Worm (Caenorhabditis elegans) whole organism, L4/young adult: Measurements from ENCODE around the gene R02D5.3.
"Not testable (repeated sequence)": the region's sequence is repeated elsewhere in the genome, so short reads cannot be mapped to it uniquely, and the experiment has no call there.

ENCODE experiments used
- W03F9.2 ChIP-seq: fragments of 150-350 bp; optimal IDR thresholded peaks from 2 replicates; lab custom pipeline; 2014; ENCODE audit warnings: missing biosample characterization, missing genetic modification characterization
- dao-5 ChIP-seq: sonication (generic microtip); optimal IDR thresholded peaks from 2 replicates; lab custom pipeline; 2016; ENCODE audit warnings: missing genotype, missing genetic modification characterization, moderate library complexity, missing compliant biosample characterization
- him-1 ChIP-seq: sonication (generic microtip); optimal IDR thresholded peaks from 2 replicates; lab custom pipeline; 2016; ENCODE audit warnings: missing genotype, missing genetic modification reagents, missing genetic modification characterization, missing compliant biosample characterization

Gene R02D5.3

DNA sequence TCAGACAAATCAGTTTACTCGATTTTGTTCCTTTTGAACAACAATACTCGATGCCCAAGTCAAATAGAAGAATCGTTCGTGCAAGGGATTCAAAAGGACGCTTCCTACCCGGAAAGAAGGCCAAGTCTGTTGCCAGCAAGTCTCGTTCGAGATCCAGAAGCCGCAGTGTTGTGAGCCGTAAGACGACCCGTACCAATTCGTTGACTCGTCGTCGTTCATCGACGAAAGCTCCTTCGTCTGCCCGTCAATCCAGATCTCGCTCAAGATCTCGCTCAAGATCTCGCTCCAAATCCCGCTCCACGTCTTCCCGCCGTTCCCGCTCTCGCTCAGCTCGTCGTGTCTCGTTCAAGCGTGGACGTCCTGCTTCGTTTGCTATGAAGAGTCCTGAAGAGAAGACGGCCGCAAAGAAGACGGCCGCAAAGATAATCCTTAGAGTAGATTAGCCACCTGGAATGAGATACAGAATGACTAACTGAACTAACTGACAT lies 22.3 kb upstream of the R02D5.3 start, which contains the start of gene F08H9.2:
TSS of gene F08H9.2 (plus strand) at position 51 of the 488 bp plus-strand sequence.
- TF ChIP-seq him-1 (tag; lab: Kevin White, UChicago), result no peak
- no peak for TF ChIP-seq W03F9.2 (tag; lab: Kevin White, UChicago)
- TF ChIP-seq dao-5 (tag; lab: Kevin White, UChicago), result no peak

DNA sequence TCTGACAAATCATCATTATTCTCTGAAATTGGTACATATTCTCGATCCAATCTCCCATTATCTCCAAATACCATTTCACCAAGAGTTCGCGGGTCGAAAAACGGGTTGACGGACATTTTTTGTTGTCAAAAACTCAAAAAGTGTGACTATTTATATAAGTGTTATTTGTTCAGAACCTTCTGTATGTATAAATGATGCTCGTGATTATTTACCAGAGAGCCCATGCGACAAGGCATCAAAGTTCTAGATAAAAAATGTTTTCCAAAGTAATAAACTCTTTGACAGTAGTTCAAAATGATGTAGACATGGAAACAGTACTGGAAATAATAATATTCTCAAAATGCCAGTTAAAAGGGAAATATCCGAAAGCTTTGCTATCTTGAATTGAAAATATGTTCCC lies 20.3 kb upstream of the R02D5.3 start:
- TF ChIP-seq him-1 (tag; lab: Kevin White, UChicago) (no peak), dao-5 (tag; lab: Kevin White, UChicago) (no peak), W03F9.2 (tag; lab: Kevin White, UChicago) (no peak)

DNA sequence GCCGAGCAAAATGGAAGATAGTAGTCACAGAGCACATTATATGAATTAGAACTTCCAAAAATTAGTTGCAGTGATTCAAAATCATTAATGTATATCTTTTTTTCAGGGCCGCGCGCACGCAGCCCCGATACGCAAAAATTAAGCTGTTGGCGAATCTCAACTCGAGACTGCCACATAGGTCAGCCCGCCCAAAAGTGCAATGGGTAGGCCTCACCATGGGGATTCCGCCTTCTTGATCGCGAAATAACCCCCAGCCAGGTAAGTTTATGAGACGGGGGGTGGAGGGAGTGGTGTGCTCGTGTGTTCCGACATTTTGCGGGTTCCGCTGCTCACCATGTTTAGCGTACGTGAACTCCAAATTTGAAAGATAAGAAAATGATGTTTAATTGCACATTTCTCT lies 19.9 kb upstream of the R02D5.3 start, which contains the start of gene F08H9.3:
TSS of gene F08H9.3 (minus strand) at position 252 of the 400 bp plus-strand sequence.
- TF ChIP-seq W03F9.2, him-1, dao-5 (tag; lab: Kevin White, UChicago): not testable (repeated sequence)

DNA sequence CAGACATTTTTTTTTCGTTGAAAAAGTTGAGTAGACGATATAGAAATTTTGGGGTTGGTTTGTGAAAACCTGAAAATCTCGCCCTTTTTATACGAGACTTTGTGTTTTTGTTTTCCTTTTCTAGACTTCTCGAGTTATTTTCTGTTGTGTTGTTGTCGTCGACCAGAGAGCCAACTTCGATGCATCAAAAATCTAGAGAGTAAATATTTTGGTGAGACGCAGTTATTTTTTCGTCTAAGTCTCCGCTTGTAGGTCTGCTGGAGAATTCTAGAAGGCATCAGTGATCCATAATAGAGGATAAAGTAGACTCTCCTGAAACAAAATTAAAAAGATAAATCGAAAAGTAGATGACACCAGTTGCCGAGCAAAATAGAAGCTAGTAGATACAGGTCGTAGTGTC lies 18.6 kb upstream of the R02D5.3 start, which contains the start of gene F08H9.4:
TSS of gene F08H9.4 (minus strand) at position 61 of the 400 bp plus-strand sequence.
- no peak for TF ChIP-seq W03F9.2 (tag; lab: Kevin White, UChicago)
- TF ChIP-seq dao-5 (tag; lab: Kevin White, UChicago), result no peak
- TF ChIP-seq him-1 (tag; lab: Kevin White, UChicago), result no peak

DNA sequence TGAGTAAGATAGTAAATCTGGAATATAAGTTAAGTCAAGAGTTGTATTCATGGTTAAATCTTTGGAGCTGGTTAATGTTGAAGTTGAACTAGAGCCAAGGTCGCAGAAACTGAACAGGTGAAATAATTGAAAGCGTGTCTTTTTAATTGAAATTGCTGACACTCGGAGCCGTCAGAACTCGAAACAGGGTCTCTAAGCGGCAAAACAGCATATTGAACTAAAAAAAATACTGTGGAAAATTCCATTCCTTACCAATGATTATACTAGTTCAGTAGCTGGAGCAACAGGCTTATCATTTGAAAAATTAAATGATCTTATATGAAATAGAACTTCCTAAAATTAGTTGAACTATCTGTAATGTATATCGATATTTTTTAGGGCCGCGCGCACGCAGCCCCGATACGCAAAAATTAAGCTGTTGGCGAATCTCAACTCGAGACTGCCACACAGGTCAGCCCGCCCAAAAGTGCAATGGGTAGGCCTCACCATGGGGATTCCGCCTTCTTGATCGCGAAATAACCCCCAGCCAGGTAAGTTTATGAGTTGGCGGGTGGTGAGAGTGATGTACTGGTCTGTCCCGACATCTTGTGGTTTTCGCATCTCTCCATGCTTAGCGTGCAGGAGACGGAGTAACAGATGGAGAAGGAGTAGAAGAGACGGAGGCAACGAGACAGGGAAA lies 14.6 kb upstream of the R02D5.3 start, which contains the start of gene srz-97:
TSS of gene srz-97 (minus strand) at position 51 of the 679 bp plus-strand sequence.
- TF ChIP-seq dao-5 (tag; lab: Kevin White, UChicago), result no peak
- no peak for TF ChIP-seq W03F9.2 (tag; lab: Kevin White, UChicago)
- TF ChIP-seq him-1 (tag; lab: Kevin White, UChicago), result no peak

DNA sequence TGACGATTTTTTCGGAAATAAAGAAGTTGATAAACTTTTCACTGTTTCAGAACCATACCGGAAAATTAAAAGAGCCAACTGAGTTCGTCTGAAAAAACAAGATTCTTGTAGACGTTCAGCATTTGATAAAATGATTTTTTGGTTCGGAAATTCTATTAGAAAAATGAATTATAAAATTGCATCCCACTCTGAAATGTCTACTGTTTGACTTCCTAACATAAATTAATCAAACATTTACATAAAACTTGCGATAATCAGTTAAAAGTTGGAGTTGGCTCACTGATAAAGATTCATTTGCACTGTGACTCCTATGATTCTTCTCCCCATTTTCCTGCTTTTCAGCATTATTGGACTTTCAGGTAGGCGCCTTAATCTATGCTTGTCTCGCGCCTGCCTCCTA lies 14.0 kb upstream of the R02D5.3 start, which contains the start of gene clec-57:
TSS of gene clec-57 (plus strand) at position 301 of the 400 bp plus-strand sequence.
- no peak for TF ChIP-seq him-1 (tag; lab: Kevin White, UChicago)
- no peak for TF ChIP-seq dao-5 (tag; lab: Kevin White, UChicago)
- TF ChIP-seq W03F9.2 (tag; lab: Kevin White, UChicago), result no peak

DNA sequence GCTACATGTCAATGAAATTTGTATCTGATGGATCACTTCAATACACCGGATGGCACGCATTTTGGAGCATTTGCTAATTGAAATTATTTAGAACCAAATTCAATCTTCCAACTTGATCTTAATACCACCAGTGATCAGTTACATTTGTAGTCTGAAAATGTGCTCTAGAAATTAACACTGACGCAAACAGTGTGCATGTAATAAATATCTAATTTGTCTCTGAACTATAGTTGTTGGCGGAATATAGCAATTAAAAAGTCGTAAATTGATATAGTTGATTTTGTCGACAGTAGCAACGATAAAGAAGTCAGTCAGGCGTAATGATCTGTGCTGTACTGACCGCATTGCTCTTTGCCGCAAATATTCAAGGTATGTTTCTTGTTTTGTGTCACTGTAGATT lies 10.7 kb upstream of the R02D5.3 start, which contains the start of gene clec-227:
TSS of gene clec-227 (plus strand) at position 301 of the 400 bp plus-strand sequence.
- no peak for TF ChIP-seq dao-5 (tag; lab: Kevin White, UChicago)

DNA sequence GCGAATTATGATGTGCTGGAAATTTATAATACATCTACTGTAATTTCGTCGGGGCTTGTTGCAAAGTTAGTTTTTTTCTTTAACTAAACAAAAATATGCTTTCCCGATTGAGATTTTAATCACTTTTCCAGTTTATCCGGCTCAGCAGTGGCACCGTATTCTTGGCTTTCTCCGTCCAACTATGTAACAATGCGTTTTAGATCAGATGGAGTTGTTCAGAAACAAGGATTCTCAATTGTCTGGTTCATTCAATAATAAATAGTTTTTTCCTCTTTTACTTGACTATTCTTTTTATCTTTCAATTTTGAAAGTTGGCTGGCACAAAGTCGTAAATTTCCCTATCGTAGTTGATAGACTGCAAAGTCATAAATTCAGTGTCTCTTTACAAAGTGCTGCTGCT lies 8.9 kb upstream of the R02D5.3 start, which contains the start of gene clec-56:
TSS of gene clec-56 (plus strand) at position 301 of the 400 bp plus-strand sequence.
- TF ChIP-seq him-1 (tag; lab: Kevin White, UChicago), result no peak
- no peak for TF ChIP-seq dao-5 (tag; lab: Kevin White, UChicago)
- no peak for TF ChIP-seq W03F9.2 (tag; lab: Kevin White, UChicago)

DNA sequence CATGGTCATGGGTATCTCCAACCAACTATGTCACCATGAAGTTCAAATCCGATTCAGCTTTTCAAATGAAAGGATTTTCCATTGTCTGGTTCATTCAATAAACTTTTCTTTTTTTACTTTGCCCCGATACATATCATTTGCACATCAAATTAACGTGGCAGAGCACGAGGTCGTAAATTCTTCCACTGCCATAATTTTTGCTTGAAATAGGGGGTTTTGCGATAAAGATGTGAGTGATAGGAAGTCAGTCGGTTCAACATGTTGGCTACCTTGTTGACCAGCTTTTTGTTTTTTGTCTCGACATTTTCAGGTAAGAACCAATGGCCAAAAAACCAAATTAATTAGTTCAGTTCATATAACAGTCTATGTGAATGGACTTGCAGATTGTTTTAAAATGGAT lies 6.3 kb upstream of the R02D5.3 start, which contains the start of gene clec-54:
TSS of gene clec-54 (plus strand) at position 224 of the 400 bp plus-strand sequence.
- TF ChIP-seq him-1 (tag; lab: Kevin White, UChicago) (no peak), dao-5 (tag; lab: Kevin White, UChicago) (no peak), W03F9.2 (tag; lab: Kevin White, UChicago) (no peak)

DNA sequence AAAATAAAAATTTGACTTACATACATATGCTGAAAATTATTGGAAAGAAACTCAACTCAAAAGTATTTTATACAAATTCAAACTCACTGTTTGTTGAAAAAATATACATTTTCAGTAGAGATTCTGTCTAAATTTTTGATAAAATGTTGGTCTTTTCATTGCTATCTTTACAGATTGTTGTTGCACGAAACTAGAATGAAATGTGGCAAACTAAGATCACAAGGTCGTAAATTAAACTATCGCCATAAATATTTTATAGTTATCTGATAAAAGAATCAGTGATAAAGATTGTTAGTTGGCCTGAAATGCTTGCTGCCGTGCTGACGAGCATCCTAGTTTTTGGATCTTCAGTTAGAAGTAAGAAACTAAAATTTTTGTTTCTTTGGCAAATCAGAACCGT lies 4.0 kb upstream of the R02D5.3 start, which contains the start of gene clec-55:
TSS of gene clec-55 (plus strand) at position 301 of the 400 bp plus-strand sequence.
- TF ChIP-seq dao-5 (tag; lab: Kevin White, UChicago) (no peak), him-1 (tag; lab: Kevin White, UChicago) (no peak), W03F9.2 (tag; lab: Kevin White, UChicago) (no peak)

DNA sequence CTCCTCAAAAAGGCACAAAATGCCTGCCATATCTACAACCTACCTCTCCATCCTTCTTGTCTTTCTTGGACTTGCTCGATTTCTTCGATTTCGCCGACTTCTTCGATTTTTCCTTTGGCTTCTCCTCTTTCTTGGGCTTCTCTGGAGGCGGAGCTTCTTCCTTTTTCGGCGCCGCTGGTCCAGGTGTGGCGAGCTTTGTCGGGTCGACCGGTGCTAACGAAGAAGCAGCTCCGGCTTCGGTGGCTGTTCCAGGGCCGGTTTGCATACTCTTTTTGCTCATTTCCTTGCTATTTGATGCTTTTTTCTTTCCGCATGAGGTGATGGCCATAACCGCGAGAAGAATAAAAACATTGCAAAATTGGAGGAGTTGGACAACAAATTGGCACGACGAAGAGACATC lies 2.4 kb upstream of the R02D5.3 start:
- TF ChIP-seq dao-5 (tag; lab: Kevin White, UChicago) (no peak), him-1 (tag; lab: Kevin White, UChicago) (no peak), W03F9.2 (tag; lab: Kevin White, UChicago) (no peak)

DNA sequence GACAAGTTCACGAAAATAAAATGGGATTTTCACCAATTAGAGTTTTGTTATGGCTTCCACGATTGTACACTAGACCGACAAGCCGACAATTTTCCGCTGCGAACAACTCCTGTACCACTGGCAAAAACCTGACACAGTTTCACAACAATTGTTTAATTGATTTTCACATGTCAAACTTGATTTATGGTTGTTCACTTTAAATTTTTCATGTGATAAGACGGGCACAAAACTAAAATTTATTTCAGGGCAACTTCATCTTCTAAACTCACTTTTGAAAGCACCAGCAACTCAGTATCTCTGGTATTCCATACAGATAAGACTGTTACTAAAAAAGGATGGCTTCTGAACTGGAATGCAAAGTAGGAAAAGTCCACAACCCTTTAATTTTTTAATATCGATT lies 1.6 kb upstream of the R02D5.3 start, which contains the start of gene R02D5.7:
TSS of gene R02D5.7 (minus strand) at position 101 of the 400 bp plus-strand sequence.
- TF ChIP-seq dao-5 (tag; lab: Kevin White, UChicago) (no peak), him-1 (tag; lab: Kevin White, UChicago) (no peak), W03F9.2 (tag; lab: Kevin White, UChicago) (no peak)

DNA sequence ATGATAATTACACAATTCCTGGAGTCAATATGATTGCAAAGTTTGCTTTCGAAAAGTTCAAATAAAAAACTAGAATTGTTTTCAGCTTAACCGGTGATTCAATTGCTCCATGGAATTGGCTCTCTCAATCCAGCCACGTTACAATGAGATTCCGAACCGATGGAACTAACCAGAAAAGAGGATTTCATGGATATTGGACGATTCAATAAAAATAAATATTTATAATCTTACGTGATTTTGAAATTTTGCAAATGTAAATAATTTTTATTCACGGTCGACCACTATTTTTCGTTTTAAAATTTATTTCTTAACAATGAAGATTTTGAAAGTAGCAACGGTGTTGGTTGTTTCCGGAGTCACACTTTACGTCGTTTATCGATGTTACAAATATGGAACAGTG lies 973 bp upstream of the R02D5.3 start, which contains the start of gene R02D5.10:
TSS of gene R02D5.10 (plus strand) at position 301 of the 400 bp plus-strand sequence.
- TF ChIP-seq W03F9.2 (tag; lab: Kevin White, UChicago) (no peak), dao-5 (tag; lab: Kevin White, UChicago) (no peak), him-1 (tag; lab: Kevin White, UChicago) (no peak)
